Worm (Caenorhabditis elegans) whole organism, L2 larva: ENCODE measurements around the gene Y47D3A.20.

Experiments used
- ama-1 ChIP-seq: fragments of 150-350 bp; optimal IDR thresholded peaks from 2 replicates; lab custom pipeline; 2018; ENCODE audit warnings: inconsistent platforms
- blmp-1 ChIP-seq: sonication (generic microtip); optimal IDR thresholded peaks from 2 replicates; lab custom pipeline; 2017; ENCODE audit warnings: missing genetic modification characterization, mild to moderate bottlenecking, missing compliant biosample characterization, antibody characterized with exemption, moderate library complexity; ENCODE audit not compliant: insufficient read depth
- lin-11 ChIP-seq: fragments of 150-350 bp; sonication (generic microtip); optimal IDR thresholded peaks from 2 replicates; lab custom pipeline; 2014; ENCODE audit warnings: missing biosample characterization, missing genetic modification characterization, inconsistent platforms, mixed read lengths
- lin-39 ChIP-seq: fragments of 150-350 bp; optimal IDR thresholded peaks from 2 replicates; lab custom pipeline; 2014; ENCODE audit warnings: missing biosample characterization, missing genetic modification reagents, missing genetic modification characterization
- nhr-237 ChIP-seq: fragments of 150-350 bp; optimal IDR thresholded peaks from 2 replicates; lab custom pipeline; 2014; ENCODE audit warnings: missing biosample characterization, missing genetic modification characterization
- sma-3 ChIP-seq: sonication (generic microtip); optimal IDR thresholded peaks from 2 replicates; lab custom pipeline; 2016; ENCODE audit warnings: missing genetic modification reagents, missing genetic modification characterization, missing compliant biosample characterization
- snpc-4 ChIP-seq: fragments of 150-350 bp; optimal IDR thresholded peaks from 2 replicates; lab custom pipeline; 2014; ENCODE audit warnings: missing biosample characterization, missing genetic modification characterization

DNA sequence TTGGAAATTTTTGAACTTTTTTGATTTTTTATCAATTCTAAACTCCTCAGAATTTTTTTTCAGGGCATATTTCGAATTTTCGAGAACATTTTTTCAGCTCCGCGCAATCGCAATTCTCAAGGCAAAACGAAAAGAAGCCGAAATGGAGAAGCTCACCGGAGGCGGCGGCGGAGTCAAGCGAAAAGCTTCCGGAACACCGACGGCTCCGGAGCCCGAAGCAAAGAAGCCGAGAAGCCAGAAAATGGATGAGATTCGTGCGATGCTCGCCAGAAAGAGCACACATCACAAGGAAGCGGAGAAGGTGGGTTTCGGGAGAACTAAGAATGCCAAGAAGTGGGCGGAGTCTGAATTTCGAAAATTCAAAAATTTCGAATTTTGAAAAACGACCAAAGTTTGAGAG is 49.2 kb downstream of the Y47D3A.20 start:
- TF ChIP-seq lin-39 (tag; lab: Kevin White, UChicago) (no peak), ama-1 (lab: Kevin White, UChicago) (no peak), lin-11 (tag; lab: Kevin White, UChicago) (no peak), sma-3 (no peak), nhr-237 (no peak), blmp-1 (tag; lab: Kevin White, UChicago) (no peak), snpc-4 (tag; lab: Kevin White, UChicago) (no peak)
